Fruit fly (Drosophila melanogaster): Measurements from ENCODE around the gene Alg1.
A peak's percentile ranks its signal among the peaks of the same experiment; 100 is the strongest.

Alg1 gene

dm6 chr3R:17794335-17795074 lies 16.4 kb downstream of the Alg1 start, which contains the start of gene CG43102 (continued):
- TF ChIP-seq CG16815 (GFP tag; optimal IDR thresholded peaks at IDR 0.05) (peak; percentile 2), gcm2 (GFP tag; optimal IDR thresholded peaks at IDR 0.05) (no peak), H2.0 (GFP tag; IDR thresholded peaks at IDR 0.05) (peak; percentile 60), CG6765 (GFP tag; optimal IDR thresholded peaks at IDR 0.05) (peak; percentile 26), CG12942 (GFP tag; optimal IDR thresholded peaks at IDR 0.05) (peak; percentile 56), Usf (GFP tag; optimal IDR thresholded peaks at IDR 0.05) (peak; percentile 14), CG6683 (GFP tag; optimal IDR thresholded peaks at IDR 0.05) (no peak), Atf6 (GFP tag; IDR thresholded peaks at IDR 0.05) (peak; percentile 38; the same call in 1 of the 2 replicates), HLH54F (GFP tag; optimal IDR thresholded peaks at IDR 0.05) (peak; percentile 15), crc (GFP tag; optimal IDR thresholded peaks at IDR 0.05) (no peak), Nf-YB (GFP tag; optimal IDR thresholded peaks at IDR 0.05) (peak; percentile 36), CG3838 (GFP tag; optimal IDR thresholded peaks at IDR 0.05) (no peak), lmd (GFP tag; IDR thresholded peaks at IDR 0.05) (peak; percentile 58; the same call in 1 of the 2 replicates), Max (GFP tag; optimal IDR thresholded peaks at IDR 0.05) (no peak), Oli (tag; optimal IDR thresholded peaks at IDR 0.05) (peak; percentile 65), grau (tag; optimal IDR thresholded peaks at IDR 0.05) (peak; percentile 78), CG7963 (GFP tag; IDR thresholded peaks at IDR 0.05; ENCODE audit: partially characterized antibody) (no peak), CG10366 (GFP tag; IDR thresholded peaks at IDR 0.05) (peak; percentile 80), Dip3 (GFP tag; optimal IDR thresholded peaks at IDR 0.05) (peak; percentile 52), CG15011 (GFP tag; optimal IDR thresholded peaks at IDR 0.05) (peak; percentile 16), z (GFP tag; IDR thresholded peaks at IDR 0.05) (no peak), crol (GFP tag; IDR thresholded peaks at IDR 0.05) (no peak), tup (GFP tag; optimal IDR thresholded peaks at IDR 0.05) (peak; percentile 28), tap (tag; optimal IDR thresholded peaks at IDR 0.05) (peak; percentile 66), repo (GFP tag; optimal IDR thresholded peaks at IDR 0.05) (no peak), CG11093 (GFP tag; IDR thresholded peaks at IDR 0.05) (peak; percentile 62; the same call in 2 of the 3 replicates), odd (GFP tag; optimal IDR thresholded peaks at IDR 0.05) (peak; percentile 49), mld (GFP tag; IDR thresholded peaks at IDR 0.05; ENCODE audit: partially characterized antibody) (0 out of 3 replicates have a peak, but pooled peaks have one; percentile 43), dan (GFP tag; IDR thresholded peaks at IDR 0.05) (no peak), ato (GFP tag; IDR thresholded peaks at IDR 0.05; ENCODE audit: partially characterized antibody) (peak; percentile 56; the same call in 1 of the 2 replicates), ewg (GFP tag; optimal IDR thresholded peaks at IDR 0.05) (no peak), Aef1 (GFP tag; IDR thresholded peaks at IDR 0.05) (peak; percentile 75), CG16863 (GFP tag; optimal IDR thresholded peaks at IDR 0.05) (no peak), HmgZ (tag; optimal IDR thresholded peaks at IDR 0.05) (peak; percentile 62), CG17829 (tag; optimal IDR thresholded peaks at IDR 0.05) (peak; percentile 78), CG10543 (GFP tag; optimal IDR thresholded peaks at IDR 0.05) (peak; percentile 76), corto (GFP tag; optimal IDR thresholded peaks at IDR 0.05) (no peak), scrt (GFP tag; optimal IDR thresholded peaks at IDR 0.05) (peak; percentile 40), zfh2 (GFP tag; optimal IDR thresholded peaks at IDR 0.05) (peak; percentile 49), CG12391 (tag; optimal IDR thresholded peaks at IDR 0.05) (peak; percentile 72), CG13775 (GFP tag; optimal IDR thresholded peaks at IDR 0.05) (peak; percentile 40), lbe (GFP tag; optimal IDR thresholded peaks at IDR 0.05) (peak; percentile 51), Mad (GFP tag; optimal IDR thresholded peaks at IDR 0.05) (peak; percentile 26), CG3995 (GFP tag; optimal IDR thresholded peaks at IDR 0.05) (peak; percentile 39), CG1602 (GFP tag; optimal IDR thresholded peaks at IDR 0.05) (peak; percentile 27), CG11398 (GFP tag; optimal IDR thresholded peaks at IDR 0.05) (no peak), fu2 (GFP tag; optimal IDR thresholded peaks at IDR 0.05) (no peak), hb (GFP tag; IDR thresholded peaks at IDR 0.05; ENCODE audit: partially characterized antibody) (no peak), Xbp1 (GFP tag; optimal IDR thresholded peaks at IDR 0.05) (peak; percentile 73)
